Fruit fly (Drosophila melanogaster) whole organism: ENCODE measurements around the gene CG15812.

Source experiments
- CG8478 ChIP-seq: fragments of >200 bp; optimal IDR thresholded peaks from 2 replicates; lab custom pipeline; 2018; ENCODE audit warnings: inconsistent platforms
- Dll ChIP-seq: fragments of >200 bp; optimal IDR thresholded peaks from 2 replicates; lab custom pipeline; 2017
- EcR ChIP-seq, 2 experiments: fragments of >200 bp; optimal IDR thresholded peaks; 2 replicates each; lab custom pipeline; 2017; ENCODE audit warnings: missing biosample characterization in 2 of 2, missing genetic modification characterization in 2 of 2, missing genetic modification reagents in 2 of 2
- pan ChIP-seq: fragments of >200 bp; optimal IDR thresholded peaks from 2 replicates; lab custom pipeline; 2017
- psq ChIP-seq: fragments of >200 bp; optimal IDR thresholded peaks from 2 replicates; lab custom pipeline; 2017
- usp ChIP-seq: fragments of >200 bp; optimal IDR thresholded peaks from 2 replicates; lab custom pipeline; 2017; ENCODE audit warnings: missing biosample characterization, missing genetic modification characterization, mixed read lengths

DNA sequence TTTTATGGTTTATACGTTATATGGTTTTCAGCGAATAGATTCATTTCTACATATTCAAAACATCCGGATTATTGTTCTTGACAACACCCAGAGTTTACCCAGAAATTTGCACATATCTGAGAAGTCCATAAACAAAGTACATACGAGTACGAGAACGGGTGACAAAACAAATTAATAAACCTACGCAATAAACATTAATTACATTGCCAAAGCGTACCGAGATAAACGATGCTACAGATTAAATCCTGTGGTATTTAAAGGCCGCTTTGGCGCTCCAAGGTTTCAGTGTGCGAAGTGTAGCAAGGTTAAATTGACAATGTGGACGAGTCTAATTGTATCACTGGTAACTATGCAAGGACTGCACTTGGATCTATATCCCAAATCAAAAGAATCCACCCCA, 27.5 kb downstream of the CG15812 start, which contains the start of gene CG14957:
- no peak for TF ChIP-seq CG8478 (lab: Kevin White, UChicago)
- TF ChIP-seq pan (lab: Kevin White, UChicago), result no peak
- no peak for TF ChIP-seq usp (GFP tag; lab: Kevin White, UChicago)
- TF ChIP-seq psq (lab: Kevin White, UChicago), result no peak
- TF ChIP-seq Dll (lab: Kevin White, UChicago), result no peak
- no peak for TF ChIP-seq EcR (GFP tag; optimal IDR thresholded peaks at IDR 0.05; lab: Kevin White, UChicago)
